Worm (Caenorhabditis elegans): Measurements from ENCODE around the gene egas-4.

- TF ChIP-seq pha-4 (tag; optimal IDR thresholded peaks at IDR 0.05) (no peak), ama-1 (optimal IDR thresholded peaks at IDR 0.05) (no peak), unc-86 (tag; optimal IDR thresholded peaks at IDR 0.05) (no peak), pqm-1 (tag; optimal IDR thresholded peaks at IDR 0.05) (no peak), lim-6 (tag; optimal IDR thresholded peaks at IDR 0.05) (no peak), ceh-34 (tag; optimal IDR thresholded peaks at IDR 0.05) (no peak), unc-3 (GFP tag; conservative IDR thresholded peaks at IDR 0.05) (no peak), unc-3 (tag; optimal IDR thresholded peaks at IDR 0.05) (no peak), fkh-10 (GFP tag; optimal IDR thresholded peaks at IDR 0.05) (no peak), tbx-2 (tag; optimal IDR thresholded peaks at IDR 0.05) (no peak), pax-1 (tag; optimal IDR thresholded peaks at IDR 0.05) (no peak)
Observed at ce11 chrIV:7460225-7460624, 37.4 kb downstream of the egas-4 start, which contains the start of gene F13B6.2.

All from whole organism, late embryonic.